Worm (Caenorhabditis elegans): ENCODE results near the gene srsx-28.

DNA sequence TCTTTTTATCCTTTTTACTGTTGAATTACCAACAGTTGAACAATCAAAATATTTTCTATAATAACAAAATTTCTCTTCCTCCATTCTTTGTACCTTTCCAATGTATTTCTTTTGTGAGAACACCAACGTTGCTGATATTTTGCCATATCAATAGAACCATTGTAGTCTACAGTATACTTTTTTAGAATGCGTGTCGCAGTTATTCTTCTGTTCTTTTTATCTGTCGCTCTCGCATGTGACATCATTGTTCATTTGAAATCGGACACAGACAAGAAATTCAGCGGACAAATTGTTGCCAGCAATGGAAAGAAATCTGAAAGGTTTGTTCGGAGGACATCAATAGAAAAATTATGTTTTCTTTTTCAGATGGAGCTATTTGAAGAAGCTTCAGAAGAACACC, 49.5 kb downstream of the srsx-28 start, which contains the start of gene ZK856.7:
- no peak for TF ChIP-seq ama-1 (optimal IDR thresholded peaks at IDR 0.05)
- no peak for TF ChIP-seq tbx-11 (GFP tag; IDR thresholded peaks at IDR 0.05)
- TF ChIP-seq F13C5.2 (tag; optimal IDR thresholded peaks at IDR 0.05), result no peak
- TF ChIP-seq aly-1 (tag; optimal IDR thresholded peaks at IDR 0.05), result no peak
- TF ChIP-seq pes-1 (GFP tag; IDR thresholded peaks at IDR 0.05), result no peak
- no peak for TF ChIP-seq B0310.2 (tag; optimal IDR thresholded peaks at IDR 0.05)
- TF ChIP-seq flt-1 (GFP tag; IDR thresholded peaks at IDR 0.05), result no peak
- no peak for TF ChIP-seq ets-7 (tag; optimal IDR thresholded peaks at IDR 0.05)
- TF ChIP-seq sea-1 (GFP tag; conservative IDR thresholded peaks at IDR 0.05), result no peak
- no peak for TF ChIP-seq tbx-37 (GFP tag; conservative IDR thresholded peaks at IDR 0.05)
- TF ChIP-seq scrt-1 (GFP tag; IDR thresholded peaks at IDR 0.05), result no peak
- TF ChIP-seq hmbx-1 (tag; optimal IDR thresholded peaks at IDR 0.05), result no peak
- no peak for TF ChIP-seq ceh-13 (GFP tag; optimal IDR thresholded peaks at IDR 0.05)

Data from whole organism, early embryonic.